Worm (Caenorhabditis elegans): ENCODE results near the gene srx-130.

DNA sequence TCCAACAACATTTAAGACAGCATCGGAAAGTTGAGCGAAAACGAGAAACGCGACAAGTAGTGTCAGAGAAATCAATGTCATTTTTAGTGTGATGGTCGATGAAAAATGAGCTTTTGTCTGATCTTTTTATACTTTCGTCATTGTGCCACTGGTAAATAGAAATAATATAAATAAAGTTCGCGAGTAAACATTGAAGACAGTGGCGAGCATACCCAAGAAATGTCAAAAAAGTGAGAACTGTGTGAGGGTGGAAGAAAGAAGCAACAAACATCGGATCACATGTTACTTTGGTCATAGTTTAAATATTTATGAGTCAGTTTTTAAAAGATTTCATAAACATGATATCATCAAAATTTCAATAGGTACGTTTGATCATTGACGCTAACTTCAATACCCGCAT is 11.1 kb downstream of the srx-130 start, which contains the start of gene ttr-21:
- no peak for TF ChIP-seq him-1 (tag; optimal IDR thresholded peaks at IDR 0.05)
- TF ChIP-seq W03F9.2 (tag; optimal IDR thresholded peaks at IDR 0.05), result no peak
- TF ChIP-seq dao-5 (tag; optimal IDR thresholded peaks at IDR 0.05), result no peak

All from whole organism, L4/young adult.